Worm (Caenorhabditis elegans) whole organism, young adult: ENCODE measurements around the gene C03C10.5.

ENCODE experiments used
- T26A5.8 ChIP-seq: sonication (generic microtip); optimal IDR thresholded peaks from 2 replicates; lab custom pipeline; 2016; ENCODE audit warnings: missing genetic modification characterization, missing compliant biosample characterization
- ama-1 ChIP-seq, 3 experiments: fragments of 150-350 bp in 1 of 3; sonication (generic microtip) in 2 of 3; optimal IDR thresholded peaks; 2 replicates each; lab custom pipeline; 2014 to 2018; ENCODE audit warnings: missing biosample characterization in 2 of 3, missing genetic modification characterization in 2 of 3, missing genetic modification reagents in 2 of 3
- efl-1 ChIP-seq: fragments of 150-350 bp; optimal IDR thresholded peaks from 2 replicates; lab custom pipeline; 2014; ENCODE audit warnings: missing biosample characterization, missing genetic modification reagents, missing genetic modification characterization
- egl-44 ChIP-seq: fragments of 200-800 bp; sonication (Bioruptor generic); IDR thresholded peaks from 2 replicates; pipeline ENCODE4 v1.3.6; 2022; ENCODE audit warnings: missing genetic modification reagents, missing genetic modification characterization, missing compliant biosample characterization
- rpc-1 ChIP-seq, 2 experiments: fragments of 150-350 bp in 1 of 2; sonication (generic microtip) in 1 of 2; optimal IDR thresholded peaks; 2 replicates each; lab custom pipeline; 2014 to 2018; ENCODE audit warnings: missing biosample characterization in 1 of 2, missing genetic modification characterization in 1 of 2, missing genetic modification reagents in 1 of 2, missing genotype in 1 of 2
- unc-62 ChIP-seq: fragments of 150-350 bp; optimal IDR thresholded peaks from 2 replicates; lab custom pipeline; 2014; ENCODE audit warnings: missing biosample characterization, missing genetic modification reagents, missing genetic modification characterization
- zfh-2 ChIP-seq: fragments of 200-800 bp; sonication (Bioruptor generic); conservative IDR thresholded peaks from 2 replicates; pipeline ENCODE4 v1.3.6; 2022; ENCODE audit warnings: missing genetic modification reagents, missing genetic modification characterization, missing compliant biosample characterization

DNA sequence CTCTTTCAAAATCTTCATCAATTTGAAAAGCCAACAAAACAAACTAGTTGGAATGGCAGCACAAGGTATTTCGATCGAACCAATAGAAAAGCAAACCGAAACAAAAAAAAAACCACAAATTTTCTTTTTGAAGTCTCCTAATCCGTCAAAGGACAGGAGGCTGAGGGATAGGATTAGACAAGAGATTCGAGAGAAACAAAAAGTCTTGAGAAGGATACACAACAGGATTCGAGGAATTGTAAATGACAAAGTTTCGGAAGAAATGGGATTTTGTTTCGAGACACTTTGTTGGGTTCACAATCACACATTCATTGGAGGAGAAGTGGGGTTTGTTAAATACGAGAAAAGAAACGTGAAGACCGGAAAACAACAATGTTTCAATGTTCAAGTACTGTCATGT, 9.1 kb upstream of the C03C10.5 start:
- TF ChIP-seq T26A5.8 (tag; lab: Kevin White, UChicago) (no peak), egl-44 (GFP tag; lab: Robert Waterston, UW) (no peak), zfh-2 (GFP tag; lab: Robert Waterston, UW) (no peak), unc-62 (no peak), efl-1 (GFP tag; lab: Kevin White, UChicago) (no peak), ama-1 (optimal IDR thresholded peaks at IDR 0.05; lab: Kevin White, UChicago) (no peak), ama-1 (GFP tag; optimal IDR thresholded peaks at IDR 0.05; lab: Kevin White, UChicago) (no peak), rpc-1 (optimal IDR thresholded peaks at IDR 0.05; lab: Kevin White, UChicago) (no peak), rpc-1 (tag; optimal IDR thresholded peaks at IDR 0.05; lab: Kevin White, UChicago) (no peak)
